Worm (Caenorhabditis elegans) whole organism, mixed stage, embryonic: ENCODE measurements around the gene srh-74.

Experiments used
- ces-1 ChIP-seq: fragments of 150-350 bp; optimal IDR thresholded peaks from 2 replicates; lab custom pipeline; 2014; ENCODE audit warnings: missing biosample characterization, missing genetic modification reagents, missing genetic modification characterization
- elt-1 ChIP-seq: sonication (generic microtip); optimal IDR thresholded peaks from 2 replicates; lab custom pipeline; 2017; ENCODE audit warnings: missing genetic modification characterization, mild to moderate bottlenecking, missing compliant biosample characterization, antibody characterized with exemption, moderate library complexity, borderline replicate concordance; ENCODE audit not compliant: insufficient read depth
- flh-1 ChIP-seq: fragments of 200-800 bp; sonication (Bioruptor generic); optimal IDR thresholded peaks from 2 replicates; lab custom pipeline; 2018; ENCODE audit warnings: mild to moderate bottlenecking, missing genetic modification characterization, moderate library complexity, missing compliant biosample characterization
- lin-32 ChIP-seq: fragments of 200-800 bp; sonication (Bioruptor generic); optimal IDR thresholded peaks from 2 replicates; lab custom pipeline; 2018; ENCODE audit warnings: mild to moderate bottlenecking, missing genetic modification characterization, missing compliant biosample characterization
- lsy-2 ChIP-seq: fragments of 150-350 bp; optimal IDR thresholded peaks from 2 replicates; lab custom pipeline; 2014; ENCODE audit warnings: missing biosample characterization, missing genetic modification characterization
- mls-2 ChIP-seq: sonication (generic microtip); optimal IDR thresholded peaks from 2 replicates; lab custom pipeline; 2016; ENCODE audit warnings: mild to moderate bottlenecking, missing genetic modification characterization, moderate library complexity, missing compliant biosample characterization
- nhr-237 ChIP-seq: fragments of 150-350 bp; optimal IDR thresholded peaks from 2 replicates; lab custom pipeline; 2014; ENCODE audit warnings: missing biosample characterization, missing genetic modification characterization
- unc-120 ChIP-seq: sonication (generic microtip); optimal IDR thresholded peaks from 2 replicates; lab custom pipeline; 2017; ENCODE audit warnings: missing genetic modification characterization, missing compliant biosample characterization; ENCODE audit not compliant: poor library complexity, severe bottlenecking
- ztf-11 ChIP-seq: fragments of 150-350 bp; optimal IDR thresholded peaks from 2 replicates; lab custom pipeline; 2014; ENCODE audit warnings: missing biosample characterization, missing genetic modification characterization

ce11 chrV:11082964-11083363 lies 34.4 kb upstream of the srh-74 start:
- no peak for TF ChIP-seq ztf-11
- no peak for TF ChIP-seq unc-120
- no peak for TF ChIP-seq lin-32 (GFP tag; lab: Kevin White, UChicago)
- TF ChIP-seq flh-1 (GFP tag; lab: Kevin White, UChicago) = no peak
- no peak for TF ChIP-seq lsy-2 (tag; lab: Kevin White, UChicago)
- no peak for TF ChIP-seq mls-2 (tag; lab: Kevin White, UChicago)
- TF ChIP-seq ces-1 = no peak
- TF ChIP-seq elt-1 = no peak
- no peak for TF ChIP-seq nhr-237 (tag; lab: Kevin White, UChicago)
